Worm (Caenorhabditis elegans) whole organism, L1 larva: ENCODE data around the gene Y46G5A.29.

Experiments used
- Y116A8C.19 ChIP-seq: sonication (generic microtip); optimal IDR thresholded peaks from 2 replicates; lab custom pipeline; 2016; ENCODE audit warnings: missing compliant biosample characterization, missing genetic modification characterization, borderline replicate concordance
- ama-1 ChIP-seq: fragments of 150-350 bp; optimal IDR thresholded peaks from 2 replicates; lab custom pipeline; 2014
- blmp-1 ChIP-seq: fragments of 150-350 bp; optimal IDR thresholded peaks from 2 replicates; lab custom pipeline; 2014; ENCODE audit warnings: missing biosample characterization, missing genetic modification characterization
- ceh-63 ChIP-seq: fragments of 200-800 bp; sonication (Bioruptor generic); optimal IDR thresholded peaks from 2 replicates; lab custom pipeline; 2018; ENCODE audit warnings: mild to moderate bottlenecking, missing genetic modification characterization, missing compliant biosample characterization
- efl-1 ChIP-seq, 4 experiments: fragments of 150-350 bp; optimal IDR thresholded peaks in 3 of 4; peaks in 1 of 4; 1 replicate in 1 of 4; 2 replicates in 3 of 4; lab custom pipeline; 2014; ENCODE audit warnings: missing biosample characterization in 2 of 4, missing genetic modification characterization in 2 of 4, missing genetic modification reagents in 2 of 4
- egl-13 ChIP-seq: sonication (generic microtip); optimal IDR thresholded peaks from 2 replicates; lab custom pipeline; 2016; ENCODE audit warnings: missing genotype, missing genetic modification reagents, missing genetic modification characterization, missing compliant biosample characterization
- elt-3 ChIP-seq, 6 experiments: fragments of 150-350 bp in 1 of 6; sonication (generic microtip); optimal IDR thresholded peaks; 2 replicates each; lab custom pipeline; 2017 to 2018; ENCODE audit warnings: missing biosample characterization in 6 of 6, missing genetic modification characterization in 6 of 6, inconsistent platforms in 1 of 6
- ets-5 ChIP-seq: fragments of 200-800 bp; sonication (Bioruptor generic); IDR thresholded peaks from 2 replicates; pipeline ENCODE4 v1.3.6; 2022; ENCODE audit warnings: missing genetic modification characterization, missing compliant biosample characterization
- fkh-8 ChIP-seq: sonication (generic microtip); optimal IDR thresholded peaks from 2 replicates; lab custom pipeline; 2016; ENCODE audit warnings: mild to moderate bottlenecking, missing genetic modification characterization, missing compliant biosample characterization
- lin-13 ChIP-seq: fragments of 150-350 bp; optimal IDR thresholded peaks from 2 replicates; lab custom pipeline; 2014; ENCODE audit warnings: missing biosample characterization, missing genetic modification reagents, missing genetic modification characterization
- lin-14 ChIP-seq: fragments of 200-800 bp; sonication (Bioruptor generic); optimal IDR thresholded peaks from 2 replicates; lab custom pipeline; 2018; ENCODE audit warnings: mild to moderate bottlenecking, missing genetic modification characterization, moderate library complexity, missing compliant biosample characterization
- lin-15B ChIP-seq: fragments of 150-350 bp; sonication (generic microtip); optimal IDR thresholded peaks from 3 replicates; lab custom pipeline; 2014; ENCODE audit warnings: missing biosample characterization, missing genetic modification characterization
- lsy-2 ChIP-seq, 2 experiments: fragments of 150-350 bp; optimal IDR thresholded peaks; 2 replicates each; lab custom pipeline; 2014; ENCODE audit warnings: missing biosample characterization in 2 of 2, missing genetic modification characterization in 2 of 2
- mep-1 ChIP-seq: fragments of 150-350 bp; optimal IDR thresholded peaks from 2 replicates; lab custom pipeline; 2014; ENCODE audit warnings: missing biosample characterization, missing genetic modification characterization
- nhr-20 ChIP-seq: sonication (generic microtip); optimal IDR thresholded peaks from 2 replicates; lab custom pipeline; 2016; ENCODE audit warnings: mild to moderate bottlenecking, missing genetic modification characterization, missing compliant biosample characterization
- nhr-71 ChIP-seq: sonication (generic microtip); optimal IDR thresholded peaks from 2 replicates; lab custom pipeline; 2016; ENCODE audit warnings: mild to moderate bottlenecking, missing genetic modification characterization, moderate library complexity, missing compliant biosample characterization
- nhr-84 ChIP-seq: sonication (generic microtip); optimal IDR thresholded peaks from 2 replicates; lab custom pipeline; 2017; ENCODE audit warnings: missing biosample characterization, missing genetic modification characterization
- pag-3 ChIP-seq: sonication (generic microtip); optimal IDR thresholded peaks from 2 replicates; lab custom pipeline; 2017; ENCODE audit warnings: missing genetic modification characterization, mild to moderate bottlenecking, missing compliant biosample characterization, antibody characterized with exemption, borderline replicate concordance; ENCODE audit not compliant: insufficient read depth
- skn-1 ChIP-seq: fragments of 150-350 bp; optimal IDR thresholded peaks from 2 replicates; lab custom pipeline; 2014; ENCODE audit warnings: missing biosample characterization, missing genetic modification characterization
- sox-4 ChIP-seq: sonication (generic microtip); optimal IDR thresholded peaks from 2 replicates; lab custom pipeline; 2016; ENCODE audit warnings: missing genetic modification characterization, missing compliant biosample characterization
- sup-37 ChIP-seq: fragments of 200-800 bp; sonication (Bioruptor generic); optimal IDR thresholded peaks from 2 replicates; lab custom pipeline; 2018; ENCODE audit warnings: mild to moderate bottlenecking, missing genetic modification characterization, missing compliant biosample characterization
- unc-62 ChIP-seq: fragments of 150-350 bp; optimal IDR thresholded peaks from 2 replicates; lab custom pipeline; 2014; ENCODE audit warnings: missing biosample characterization, missing genetic modification reagents, missing genetic modification characterization
- unc-98 ChIP-seq: fragments of 200-800 bp; sonication (Bioruptor generic); IDR thresholded peaks from 2 replicates; pipeline ENCODE4 v1.3.6; 2022; ENCODE audit warnings: missing genetic modification characterization, missing compliant biosample characterization
- vab-15 ChIP-seq: sonication (generic microtip); optimal IDR thresholded peaks from 2 replicates; lab custom pipeline; 2017; ENCODE audit warnings: missing genotype, mild to moderate bottlenecking, missing genetic modification characterization, missing compliant biosample characterization
- zag-1 ChIP-seq: fragments of 150-350 bp; optimal IDR thresholded peaks from 2 replicates; lab custom pipeline; 2014; ENCODE audit warnings: missing biosample characterization, missing genetic modification characterization
- zip-4 ChIP-seq: fragments of 200-800 bp; sonication (Bioruptor generic); optimal IDR thresholded peaks from 2 replicates; lab custom pipeline; 2018; ENCODE audit warnings: mild to moderate bottlenecking, missing genetic modification characterization, moderate library complexity, missing compliant biosample characterization
- ztf-11 ChIP-seq, 2 experiments: sonication (generic microtip); optimal IDR thresholded peaks; 2 replicates each; lab custom pipeline; 2016 to 2017; ENCODE audit warnings: missing genetic modification characterization in 2 of 2, missing biosample characterization in 1 of 2, missing compliant biosample characterization in 1 of 2

Y46G5A.29 gene

ce11 chrII:12901025-12901424 lies 45.0 kb downstream of the Y46G5A.29 start, which contains the start of gene clec-65:
TSS of gene clec-65 (plus strand) at chrII:12901325.
- no peak for TF ChIP-seq sup-37 (GFP tag; lab: Kevin White, UChicago)
- TF ChIP-seq mep-1 (tag; lab: Kevin White, UChicago) = no peak
- no peak for TF ChIP-seq zag-1
- TF ChIP-seq sox-4 (tag; lab: Kevin White, UChicago) = no peak
- TF ChIP-seq ets-5 (GFP tag; lab: Robert Waterston, UW) = no peak
- no peak for TF ChIP-seq nhr-71 (tag; lab: Kevin White, UChicago)
- TF ChIP-seq unc-98 (GFP tag; lab: Robert Waterston, UW) = no peak
- no peak for TF ChIP-seq ama-1 (lab: Kevin White, UChicago)
- no peak for TF ChIP-seq Y116A8C.19 (tag; lab: Kevin White, UChicago)
- TF ChIP-seq blmp-1 (tag; lab: Kevin White, UChicago) = no peak

ce11 chrII:12904174-12904573 lies 48.2 kb downstream of the Y46G5A.29 start, which contains the start of gene clec-66:
TSS of gene clec-66 (plus strand) at chrII:12904398.
- TF ChIP-seq ztf-11 (tag; optimal IDR thresholded peaks at IDR 0.05; lab: Kevin White, UChicago) (no peak), lin-15B (tag; lab: Kevin White, UChicago) (no peak), elt-3 (tag; optimal IDR thresholded peaks at IDR 0.05; lab: Kevin White, UChicago) (no peak), zip-4 (GFP tag; lab: Kevin White, UChicago) (no peak), fkh-8 (no peak), vab-15 (tag; lab: Kevin White, UChicago) (no peak), lsy-2 (tag; optimal IDR thresholded peaks at IDR 0.05; lab: Kevin White, UChicago) (no peak), skn-1 (tag; lab: Kevin White, UChicago) (no peak), lin-14 (GFP tag; lab: Kevin White, UChicago) (no peak), ceh-63 (no peak)

DNA sequence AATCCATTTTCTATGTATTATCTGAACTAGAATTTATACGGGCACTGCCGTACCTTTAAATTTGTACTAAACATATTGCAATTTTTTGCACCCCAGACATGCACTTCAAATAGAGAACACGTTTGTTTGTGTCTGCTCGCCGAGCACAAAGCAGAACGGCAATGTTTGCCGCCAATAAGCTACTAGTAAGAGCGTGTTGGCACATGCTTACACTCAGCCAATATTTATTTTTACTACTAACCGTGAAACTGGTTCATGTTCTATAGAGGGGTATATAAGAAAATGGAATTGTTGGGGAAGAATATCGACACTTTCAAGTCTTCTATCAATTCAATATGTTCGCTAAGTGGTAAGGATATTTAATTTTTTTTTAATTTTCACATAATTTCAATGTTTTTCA lies 51.1 kb downstream of the Y46G5A.29 start, which contains the start of gene nspb-11:
Gene nspb-11 (plus strand): TSS at position 301 of the 400 bp plus-strand sequence.
- TF ChIP-seq efl-1 (optimal IDR thresholded peaks at IDR 0.05; lab: Kevin White, UChicago) = no peak
- TF ChIP-seq efl-1 (GFP tag; optimal IDR thresholded peaks at IDR 0.05 in 1 of 2; lab: Kevin White, UChicago) = peak in 1 of 2 experiments; percentile 42
- no peak for TF ChIP-seq lin-13
- TF ChIP-seq, all 84 proteins: peak for 1

DNA sequence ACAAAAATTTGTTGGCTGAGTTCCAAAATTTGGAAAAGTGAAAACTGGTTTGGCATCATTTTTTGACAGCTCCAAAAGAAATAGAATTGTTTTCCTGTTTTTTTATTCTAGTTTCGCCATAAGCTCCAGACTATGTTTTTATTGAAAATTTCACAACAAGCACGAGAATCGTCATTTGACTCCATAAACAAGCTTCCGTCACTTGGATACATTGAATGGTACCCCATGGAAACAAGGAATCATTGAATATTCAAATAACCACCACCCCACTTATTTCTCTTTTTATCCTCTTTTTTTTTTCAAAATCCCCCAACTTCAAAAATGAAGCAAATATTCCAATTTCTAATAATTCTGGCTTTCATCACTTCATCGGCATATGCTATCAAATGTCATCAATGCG lies 52.8 kb downstream of the Y46G5A.29 start, which contains the start of gene ddn-2:
Gene ddn-2 (plus strand): TSS at position 301 of the 400 bp plus-strand sequence.
- TF ChIP-seq pag-3 (no peak), nhr-84 (tag; lab: Kevin White, UChicago) (no peak), unc-62 (no peak), egl-13 (tag; lab: Kevin White, UChicago) (no peak), nhr-20 (tag; lab: Kevin White, UChicago) (no peak), efl-1 (optimal IDR thresholded peaks at IDR 0.05; lab: Kevin White, UChicago) (no peak), efl-1 (GFP tag; optimal IDR thresholded peaks at IDR 0.05 in 1 of 2; lab: Kevin White, UChicago) (peak in 1 of 2 experiments; percentile 21)
